Worm (Caenorhabditis elegans): ENCODE data around the gene H03A11.2.

H03A11.2 gene

ce11 chrX:15278593-15278992 lies 48.1 kb upstream of the H03A11.2 start:
- TF ChIP-seq mes-2 (tag; optimal IDR thresholded peaks at IDR 0.05; ENCODE audit: poor library complexity, severe bottlenecking), result peak; percentile 30
- peak; percentile 42 for TF ChIP-seq snpc-4 (tag; optimal IDR thresholded peaks at IDR 0.05)
- 0 out of 2 replicates have a peak, but pooled peaks have one; percentile 33 for TF ChIP-seq set-16 (GFP tag; IDR thresholded peaks at IDR 0.05)
- no peak for TF ChIP-seq zfp-3 (GFP tag; conservative IDR thresholded peaks at IDR 0.05)

ce11 chrX:15277714-15278187 lies 47.3 kb upstream of the H03A11.2 start, which contains the start of gene kin-20:
Gene kin-20 (minus strand): TSS chrX:15277764.
- no peak for TF ChIP-seq gei-8 (GFP tag; optimal IDR thresholded peaks at IDR 0.05)
- TF ChIP-seq lin-1 (GFP tag; IDR thresholded peaks at IDR 0.05), result no peak
- TF ChIP-seq aha-1 (tag), result no peak
- no peak for TF ChIP-seq pqm-1 (tag; optimal IDR thresholded peaks at IDR 0.05)
- TF ChIP-seq zfp-3 (GFP tag; conservative IDR thresholded peaks at IDR 0.05), result no peak
- no peak for TF ChIP-seq zip-11 (GFP tag; IDR thresholded peaks at IDR 0.05)
- peak; percentile 20; the same call in 1 of the 2 replicates for TF ChIP-seq pha-4 (GFP tag; IDR thresholded peaks at IDR 0.05)
- TF ChIP-seq pha-4 (tag; optimal IDR thresholded peaks at IDR 0.05), result no peak
- no peak for TF ChIP-seq daf-19 (GFP tag; conservative IDR thresholded peaks at IDR 0.05)
- no peak for TF ChIP-seq ces-1 (GFP tag; optimal IDR thresholded peaks at IDR 0.05)
- TF ChIP-seq nhr-25 (tag; optimal IDR thresholded peaks at IDR 0.05; ENCODE audit: borderline replicate concordance, insufficient read depth), result no peak
- no peak for TF ChIP-seq spr-1 (tag; optimal IDR thresholded peaks at IDR 0.05)
- TF ChIP-seq nhr-48 (tag; optimal IDR thresholded peaks at IDR 0.05), result no peak
- no peak for TF ChIP-seq spr-3 (GFP tag; optimal IDR thresholded peaks at IDR 0.05)
- no peak for TF ChIP-seq vab-7 (GFP tag; IDR thresholded peaks at IDR 0.05)
- no peak for TF ChIP-seq unc-39 (tag; optimal IDR thresholded peaks at IDR 0.05)
- peak; percentile 42 for TF ChIP-seq mxl-3 (GFP tag; optimal IDR thresholded peaks at IDR 0.05)
- TF ChIP-seq hmg-1.1 (GFP tag; IDR thresholded peaks at IDR 0.05), result peak; percentile 13; the same call in 1 of the 2 replicates
- TF ChIP-seq nhr-6 (tag; optimal IDR thresholded peaks at IDR 0.05), result no peak
- TF ChIP-seq saeg-2 (GFP tag; IDR thresholded peaks at IDR 0.05), result no peak
- peak; percentile 86 for TF ChIP-seq set-16 (GFP tag; IDR thresholded peaks at IDR 0.05)
- no peak for TF ChIP-seq lim-7 (GFP tag; IDR thresholded peaks at IDR 0.05)
- TF ChIP-seq hlh-30 (tag; optimal IDR thresholded peaks at IDR 0.05; ENCODE audit: insufficient read depth), result peak; percentile 7
- no peak for TF ChIP-seq ceh-20 (GFP tag; IDR thresholded peaks at IDR 0.05)
- no peak for TF ChIP-seq dmd-8 (GFP tag; IDR thresholded peaks at IDR 0.05)
- TF ChIP-seq F26F4.8 (GFP tag; conservative IDR thresholded peaks at IDR 0.05), result no peak
- TF ChIP-seq F37D6.2 (tag; optimal IDR thresholded peaks at IDR 0.05), result no peak
- no peak for TF ChIP-seq daf-16 (GFP tag; optimal IDR thresholded peaks at IDR 0.05)
- no peak for TF ChIP-seq daf-16 (tag; optimal IDR thresholded peaks at IDR 0.05)
- TF ChIP-seq unc-130 (GFP tag; optimal IDR thresholded peaks at IDR 0.05), result no peak
- TF ChIP-seq zfp-2 (tag; optimal IDR thresholded peaks at IDR 0.05), result no peak
- no peak for TF ChIP-seq skn-1 (tag; optimal IDR thresholded peaks at IDR 0.05)
- no peak for TF ChIP-seq jun-1 (tag; optimal IDR thresholded peaks at IDR 0.05)
- no peak for TF ChIP-seq daf-12 (tag; optimal IDR thresholded peaks at IDR 0.05)
- no peak for TF ChIP-seq nhr-28 (tag; optimal IDR thresholded peaks at IDR 0.05)
- TF ChIP-seq F44E2.7 (GFP tag; IDR thresholded peaks at IDR 0.05), result no peak
- TF ChIP-seq fkh-10 (GFP tag; optimal IDR thresholded peaks at IDR 0.05), result no peak
- TF ChIP-seq fos-1 (tag; optimal IDR thresholded peaks at IDR 0.05), result no peak
- TF ChIP-seq hlh-11 (tag; optimal IDR thresholded peaks at IDR 0.05), result peak; percentile 45
- TF ChIP-seq F10B5.3 (tag; optimal IDR thresholded peaks at IDR 0.05), result no peak
- TF ChIP-seq egl-27 (tag; optimal IDR thresholded peaks at IDR 0.05), result no peak
- TF ChIP-seq lin-29 (GFP tag; IDR thresholded peaks at IDR 0.05), result 0 out of 2 replicates have a peak, but pooled peaks have one; percentile 9
- no peak for TF ChIP-seq arid-1 (GFP tag; conservative IDR thresholded peaks at IDR 0.05)
